Fruit fly (Drosophila melanogaster): ENCODE results near the gene CG7691.

DNA sequence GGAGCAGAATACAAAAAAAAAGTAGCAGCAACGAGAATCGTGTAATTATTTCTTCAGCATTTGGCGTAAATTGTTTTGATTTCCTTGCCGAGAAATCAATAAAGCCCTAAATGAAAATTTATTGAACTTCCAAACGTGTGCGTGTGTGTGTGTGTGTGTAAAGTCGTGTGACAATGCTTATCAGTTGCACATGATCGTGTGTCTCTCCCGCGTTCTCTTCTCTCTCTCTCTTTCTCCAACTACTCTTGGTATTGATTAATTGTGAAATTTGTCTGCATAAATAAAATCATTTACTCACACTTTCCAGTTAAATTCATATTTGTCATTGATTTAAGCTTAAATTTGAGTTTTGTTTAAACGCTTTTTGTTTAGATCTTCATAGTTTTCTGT lies 24.9 kb downstream of the CG7691 start:
- TF ChIP-seq CG17806 (tag; optimal IDR thresholded peaks at IDR 0.05) (no peak), CG8301 (tag; optimal IDR thresholded peaks at IDR 0.05) (no peak), CG14655 (GFP tag; optimal IDR thresholded peaks at IDR 0.05) (no peak), CG32121 (GFP tag; IDR thresholded peaks at IDR 0.05) (no peak), Ets98B (GFP tag; IDR thresholded peaks at IDR 0.05) (no peak), CG12605 (GFP tag; IDR thresholded peaks at IDR 0.05) (no peak)

All from whole organism, pupa.